Worm (Caenorhabditis elegans) whole organism, L2 larva: ENCODE measurements around the gene C24A3.2.

Experiments
- ama-1 ChIP-seq: fragments of 150-350 bp; optimal IDR thresholded peaks from 2 replicates; lab custom pipeline; 2018; ENCODE audit warnings: inconsistent platforms
- crh-2 ChIP-seq: sonication (generic microtip); optimal IDR thresholded peaks from 2 replicates; lab custom pipeline; 2017; ENCODE audit warnings: missing biosample characterization, missing genetic modification characterization
- elt-1 ChIP-seq: fragments of 150-350 bp; optimal IDR thresholded peaks from 2 replicates; lab custom pipeline; 2014; ENCODE audit warnings: missing biosample characterization, missing genetic modification characterization
- elt-3 ChIP-seq: sonication (generic microtip); optimal IDR thresholded peaks from 2 replicates; lab custom pipeline; 2017; ENCODE audit warnings: missing biosample characterization, missing genetic modification characterization
- fos-1 ChIP-seq: fragments of 150-350 bp; optimal IDR thresholded peaks from 2 replicates; lab custom pipeline; 2014; ENCODE audit warnings: missing biosample characterization, missing genetic modification characterization
- nhr-25 ChIP-seq: fragments of 150-350 bp; sonication (generic microtip); optimal IDR thresholded peaks from 3 replicates; lab custom pipeline; 2014; ENCODE audit warnings: missing biosample characterization, missing genetic modification characterization
- skn-1 ChIP-seq: sonication (generic microtip); optimal IDR thresholded peaks from 2 replicates; lab custom pipeline; 2017; ENCODE audit warnings: missing biosample characterization, missing genetic modification characterization
- snpc-4 ChIP-seq: fragments of 150-350 bp; optimal IDR thresholded peaks from 2 replicates; lab custom pipeline; 2014; ENCODE audit warnings: missing biosample characterization, missing genetic modification characterization
- unc-39 ChIP-seq: fragments of 150-350 bp; optimal IDR thresholded peaks from 2 replicates; lab custom pipeline; 2014; ENCODE audit warnings: missing biosample characterization, missing genetic modification characterization
- unc-62 ChIP-seq: fragments of 150-350 bp; optimal IDR thresholded peaks from 2 replicates; lab custom pipeline; 2014; ENCODE audit warnings: missing biosample characterization, missing genetic modification reagents, missing genetic modification characterization
- ztf-4 ChIP-seq: fragments of 150-350 bp; optimal IDR thresholded peaks from 2 replicates; lab custom pipeline; 2014; ENCODE audit warnings: missing biosample characterization, missing genetic modification characterization

DNA sequence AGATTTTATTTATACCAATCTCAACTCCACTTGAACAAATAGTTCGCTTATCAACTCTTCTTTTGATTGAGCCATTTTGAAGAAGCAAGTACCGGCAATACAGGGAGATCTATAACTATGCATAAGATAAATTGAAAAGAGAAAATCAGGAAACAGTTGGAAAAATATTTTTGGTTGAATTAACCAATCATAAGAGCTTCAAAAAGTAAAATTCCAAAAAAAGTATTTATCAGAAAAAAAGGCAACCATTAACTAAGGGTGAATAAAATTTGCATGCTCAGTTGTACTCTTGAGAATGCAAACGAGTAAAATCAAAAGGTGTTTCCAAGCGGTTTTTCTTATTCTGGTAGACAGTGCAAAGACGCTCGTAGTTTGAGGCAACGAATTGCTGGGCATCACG is 24.3 kb downstream of the C24A3.2 start, which contains the start of gene T25B6.5:
- TF ChIP-seq fos-1 (tag; lab: Kevin White, UChicago) (no peak), crh-2 (no peak), snpc-4 (tag; lab: Kevin White, UChicago) (no peak), elt-1 (tag; lab: Kevin White, UChicago) (no peak), elt-3 (tag; lab: Kevin White, UChicago) (no peak), unc-62 (GFP tag; lab: Kevin White, UChicago) (no peak), unc-39 (tag; lab: Kevin White, UChicago) (no peak), ztf-4 (tag; lab: Kevin White, UChicago) (no peak), ama-1 (lab: Kevin White, UChicago) (no peak), nhr-25 (tag; lab: Kevin White, UChicago) (no peak), skn-1 (tag; lab: Kevin White, UChicago) (no peak)
